Fruit fly (Drosophila melanogaster): ENCODE data around the gene LysS.

DNA sequence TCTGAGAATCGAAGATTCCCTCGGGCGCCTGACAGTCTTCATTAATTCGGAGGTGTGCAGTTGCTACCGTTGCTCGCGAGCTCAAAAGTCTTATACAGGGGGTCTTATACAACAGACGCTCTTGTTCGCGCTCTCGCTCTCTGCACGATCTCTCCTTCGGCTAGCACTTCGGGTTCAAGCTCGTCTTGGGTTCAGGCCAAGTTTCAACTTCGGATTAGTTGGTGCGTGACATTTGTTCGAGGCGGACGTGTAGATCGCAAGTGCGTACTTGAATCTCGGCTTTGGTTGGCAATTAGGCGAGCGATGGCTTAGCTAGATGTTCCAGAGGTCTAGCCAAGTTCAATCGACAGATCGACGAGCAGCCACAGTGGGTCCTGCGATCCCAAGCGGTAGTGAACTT is 19.3 kb upstream of the LysS start:
- no peak for TF ChIP-seq pan (optimal IDR thresholded peaks at IDR 0.05)
- TF ChIP-seq psq (optimal IDR thresholded peaks at IDR 0.05) = no peak
- TF ChIP-seq EcR (GFP tag; optimal IDR thresholded peaks at IDR 0.05) = no peak
- TF ChIP-seq usp (GFP tag; optimal IDR thresholded peaks at IDR 0.05) = no peak
- no peak for TF ChIP-seq CG8478 (optimal IDR thresholded peaks at IDR 0.05)
- no peak for TF ChIP-seq Dll (optimal IDR thresholded peaks at IDR 0.05)

All from whole organism.